Worm (Caenorhabditis elegans) whole organism, L3 larva: ENCODE measurements around the gene C16D9.1.

ENCODE experiments used
- ZK546.5 ChIP-seq: sonication (generic microtip); optimal IDR thresholded peaks from 2 replicates; lab custom pipeline; 2017; ENCODE audit warnings: missing biosample characterization, missing genetic modification characterization
- ceh-28 ChIP-seq: fragments of 150-350 bp; optimal IDR thresholded peaks from 2 replicates; lab custom pipeline; 2014; ENCODE audit warnings: missing biosample characterization, missing genetic modification reagents, missing genetic modification characterization
- ceh-82 ChIP-seq: fragments of 150-350 bp; optimal IDR thresholded peaks from 2 replicates; lab custom pipeline; 2014; ENCODE audit warnings: missing biosample characterization, missing genetic modification characterization
- elt-2 ChIP-seq: sonication (generic microtip); optimal IDR thresholded peaks from 2 replicates; lab custom pipeline; 2016; ENCODE audit warnings: missing genetic modification reagents, mild to moderate bottlenecking, missing genetic modification characterization, missing compliant biosample characterization
- elt-3 ChIP-seq, 3 experiments: fragments of 150-350 bp in 1 of 3; sonication (generic microtip) in 2 of 3; optimal IDR thresholded peaks; 2 replicates in 2 of 3; 4 replicates in 1 of 3; lab custom pipeline; 2014 to 2017; ENCODE audit warnings: missing biosample characterization in 3 of 3, missing genetic modification characterization in 3 of 3
- eor-1 ChIP-seq, 2 experiments: fragments of 150-350 bp; optimal IDR thresholded peaks; 2 replicates each; lab custom pipeline; 2014 to 2018; ENCODE audit warnings: missing biosample characterization in 2 of 2, missing genetic modification characterization in 2 of 2
- fkh-2 ChIP-seq: fragments of 150-350 bp; optimal IDR thresholded peaks from 2 replicates; lab custom pipeline; 2014; ENCODE audit warnings: missing biosample characterization, missing genetic modification reagents, missing genetic modification characterization
- fos-1 ChIP-seq: fragments of 150-350 bp; optimal IDR thresholded peaks from 2 replicates; lab custom pipeline; 2014; ENCODE audit warnings: missing biosample characterization, missing genetic modification characterization
- hmg-11 ChIP-seq: sonication (generic microtip); optimal IDR thresholded peaks from 2 replicates; lab custom pipeline; 2016; ENCODE audit warnings: missing genetic modification characterization, missing compliant biosample characterization
- jun-1 ChIP-seq: fragments of 150-350 bp; optimal IDR thresholded peaks from 2 replicates; lab custom pipeline; 2014; ENCODE audit warnings: missing biosample characterization, missing genetic modification reagents, missing genetic modification characterization
- lin-15B ChIP-seq: fragments of 150-350 bp; optimal IDR thresholded peaks from 2 replicates; lab custom pipeline; 2014; ENCODE audit warnings: missing biosample characterization, missing genetic modification characterization
- lin-39 ChIP-seq: fragments of 150-350 bp; optimal IDR thresholded peaks from 2 replicates; lab custom pipeline; 2018; ENCODE audit warnings: missing biosample characterization, missing genetic modification reagents, missing genetic modification characterization
- mdl-1 ChIP-seq: fragments of 150-350 bp; optimal IDR thresholded peaks from 2 replicates; lab custom pipeline; 2014; ENCODE audit warnings: missing biosample characterization, missing genetic modification characterization
- mml-1 ChIP-seq: fragments of 150-350 bp; sonication (generic microtip); optimal IDR thresholded peaks from 3 replicates; lab custom pipeline; 2014; ENCODE audit warnings: missing biosample characterization, missing genetic modification characterization
- nfya-1 ChIP-seq: sonication (generic microtip); optimal IDR thresholded peaks from 2 replicates; lab custom pipeline; 2017; ENCODE audit warnings: missing genetic modification characterization, mild to moderate bottlenecking, missing compliant biosample characterization, antibody characterized with exemption, moderate library complexity; ENCODE audit not compliant: insufficient read depth
- nhr-12 ChIP-seq: fragments of 150-350 bp; optimal IDR thresholded peaks from 2 replicates; lab custom pipeline; 2014; ENCODE audit warnings: missing biosample characterization, missing genetic modification characterization
- nhr-23 ChIP-seq: fragments of 150-350 bp; optimal IDR thresholded peaks from 2 replicates; lab custom pipeline; 2014; ENCODE audit warnings: missing biosample characterization, missing genetic modification reagents, missing genetic modification characterization
- nhr-43 ChIP-seq: sonication (generic microtip); optimal IDR thresholded peaks from 2 replicates; lab custom pipeline; 2016; ENCODE audit warnings: mild to moderate bottlenecking, missing genetic modification characterization, missing compliant biosample characterization; ENCODE audit not compliant: poor library complexity, severe bottlenecking
- nhr-67 ChIP-seq: fragments of 150-350 bp; optimal IDR thresholded peaks from 2 replicates; lab custom pipeline; 2014; ENCODE audit warnings: missing biosample characterization, missing genetic modification characterization
- pqm-1 ChIP-seq: fragments of 150-350 bp; optimal IDR thresholded peaks from 2 replicates; lab custom pipeline; 2017; ENCODE audit warnings: missing biosample characterization, missing genetic modification characterization, inconsistent platforms
- unc-62 ChIP-seq: fragments of 150-350 bp; sonication (generic microtip); optimal IDR thresholded peaks from 4 replicates; lab custom pipeline; 2014; ENCODE audit warnings: missing biosample characterization, missing genetic modification reagents, missing genetic modification characterization
- zag-1 ChIP-seq: fragments of 150-350 bp; optimal IDR thresholded peaks from 2 replicates; lab custom pipeline; 2014; ENCODE audit warnings: missing biosample characterization, missing genetic modification characterization
- ztf-4 ChIP-seq: fragments of 150-350 bp; optimal IDR thresholded peaks from 2 replicates; lab custom pipeline; 2014; ENCODE audit warnings: missing biosample characterization, missing genetic modification characterization

Gene C16D9.1

DNA sequence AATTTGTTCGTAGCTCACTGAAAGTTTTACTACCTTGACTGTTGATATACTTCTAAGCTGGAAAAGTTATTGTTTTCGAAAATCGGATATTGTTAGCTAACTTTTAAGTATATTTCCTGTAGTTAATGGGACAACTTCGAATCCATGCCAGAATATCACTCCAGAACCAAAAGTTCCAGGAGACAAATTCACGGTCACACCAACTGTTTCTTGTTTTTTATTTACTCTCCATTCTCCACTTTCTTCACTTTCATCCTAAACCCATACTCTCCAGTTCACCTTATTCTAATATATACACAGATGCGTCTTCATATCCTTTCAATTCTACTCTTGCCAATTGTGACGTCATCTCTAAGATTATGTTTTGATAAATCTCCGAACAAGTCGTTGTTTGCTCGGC is at the start of gene C16D9.1:
Gene C16D9.1 (plus strand): TSS at position 301 of the 400 bp plus-strand sequence.
- no peak for TF ChIP-seq nfya-1 (tag; lab: Kevin White, UChicago)
- no peak for TF ChIP-seq ceh-82 (tag; lab: Kevin White, UChicago)
- TF ChIP-seq elt-3 (tag; optimal IDR thresholded peaks at IDR 0.05; lab: Kevin White, UChicago) = no peak
- no peak for TF ChIP-seq fos-1 (tag; lab: Kevin White, UChicago)
- no peak for TF ChIP-seq lin-39 (tag; lab: Kevin White, UChicago)
- no peak for TF ChIP-seq nhr-43 (tag; lab: Kevin White, UChicago)
- no peak for TF ChIP-seq ceh-28 (tag; lab: Kevin White, UChicago)

DNA sequence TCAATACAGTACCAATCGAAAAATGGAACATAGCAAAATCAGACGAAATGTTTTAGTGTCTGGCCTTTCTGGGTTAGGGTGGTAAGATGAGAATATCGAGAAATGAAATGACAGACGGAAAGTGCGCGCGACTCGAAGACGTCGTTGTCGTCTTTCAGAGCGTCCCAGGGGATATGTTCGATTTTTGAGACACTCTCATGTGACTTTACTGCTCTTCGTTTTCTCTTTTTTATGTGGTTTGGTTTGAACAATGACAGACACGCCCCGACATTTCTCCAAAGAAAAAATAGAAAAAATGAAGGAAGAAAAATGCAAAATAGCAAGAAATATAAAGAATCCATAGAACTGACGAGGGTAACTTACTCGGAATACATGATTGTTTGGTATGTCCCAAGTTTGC is 48.6 kb upstream of the C16D9.1 start:
- no peak for TF ChIP-seq elt-2 (tag; lab: Kevin White, UChicago)
- TF ChIP-seq nfya-1 (tag; lab: Kevin White, UChicago) = peak; percentile 19

DNA sequence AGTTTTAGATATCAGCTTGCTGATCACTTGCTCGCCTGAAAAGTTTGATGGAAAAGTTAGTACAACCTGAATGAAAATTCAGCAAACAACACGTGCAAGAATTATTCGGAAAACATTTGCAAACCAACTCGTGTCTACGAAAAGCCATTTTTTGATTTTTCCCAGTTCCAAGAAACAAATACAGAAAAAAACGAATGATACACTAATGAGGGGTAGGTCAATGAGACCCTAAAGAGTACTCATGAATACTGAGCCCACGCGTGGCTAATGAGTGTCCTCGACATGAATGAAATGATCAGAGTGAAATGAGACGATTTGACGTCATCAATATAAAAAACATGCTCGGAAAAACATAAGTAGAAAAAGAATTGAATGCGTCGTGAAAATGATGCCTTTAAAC is 47.1 kb upstream of the C16D9.1 start:
- TF ChIP-seq mdl-1 = no peak
- TF ChIP-seq mml-1 (tag; lab: Kevin White, UChicago) = no peak

DNA sequence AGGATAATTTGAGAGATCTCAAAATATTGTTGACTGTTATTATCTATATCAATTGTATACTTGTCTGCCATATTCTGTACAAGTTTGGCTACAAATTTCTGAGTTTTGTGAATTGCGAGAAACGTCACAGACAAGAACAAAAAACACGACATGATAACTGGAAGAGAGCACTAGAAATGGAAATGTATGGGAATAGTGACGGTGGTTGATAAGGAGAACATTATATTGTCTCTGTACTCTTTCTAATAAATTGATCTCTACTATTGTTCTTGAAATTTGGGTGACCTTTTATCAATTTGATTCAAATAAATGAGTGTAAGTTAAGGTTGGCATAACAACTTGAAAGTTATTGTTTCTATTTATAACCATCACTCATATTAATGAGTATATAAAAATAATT is 46.3 kb upstream of the C16D9.1 start:
- no peak for TF ChIP-seq ceh-82 (tag; lab: Kevin White, UChicago)
- peak; percentile 83 for TF ChIP-seq pqm-1 (tag; lab: Kevin White, UChicago)
- peak; percentile 87 for TF ChIP-seq elt-2 (tag; lab: Kevin White, UChicago)

DNA sequence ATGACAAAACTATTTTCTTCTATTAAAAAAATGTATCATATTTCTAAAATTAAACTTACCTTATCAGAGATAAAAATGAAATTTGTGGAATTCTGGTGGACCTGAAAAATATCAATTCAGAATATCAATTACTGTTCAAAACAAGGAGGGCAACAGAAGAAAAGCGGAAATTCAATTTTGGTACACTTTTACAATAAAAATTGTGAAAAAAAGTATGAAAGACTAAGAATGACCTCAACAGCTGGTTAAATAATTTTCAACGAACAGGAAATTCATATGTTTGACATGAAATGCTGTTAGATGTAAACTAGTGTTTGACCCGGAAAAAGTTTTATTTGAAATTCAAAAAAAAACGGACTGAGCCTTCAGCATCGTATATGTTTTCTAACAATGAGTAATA is 45.2 kb upstream of the C16D9.1 start, which contains the start of gene K07C11.7:
Gene K07C11.7 (minus strand): TSS at position 101 of the 400 bp plus-strand sequence.
- no peak for TF ChIP-seq elt-2 (tag; lab: Kevin White, UChicago)
- no peak for TF ChIP-seq nhr-12 (tag; lab: Kevin White, UChicago)
- no peak for TF ChIP-seq fos-1 (tag; lab: Kevin White, UChicago)

DNA sequence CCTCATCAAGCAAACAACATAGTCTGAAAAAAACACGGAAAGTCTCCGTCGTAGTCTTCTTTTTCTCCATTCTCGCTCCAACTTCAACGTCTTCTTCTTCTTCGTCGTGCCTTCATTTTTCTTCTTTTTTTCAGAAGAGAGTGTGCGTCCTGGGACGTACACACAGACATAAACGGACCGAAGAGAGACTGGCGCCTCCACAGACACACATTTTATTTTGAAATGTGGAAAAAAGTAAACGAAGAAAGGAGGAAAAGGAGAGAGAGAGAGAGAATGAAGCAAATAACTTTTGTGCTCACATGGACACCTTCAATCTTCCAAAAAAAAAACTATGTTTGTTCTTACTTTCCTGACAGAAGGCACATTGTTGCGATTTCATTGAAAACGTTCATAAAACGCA is 44.0 kb upstream of the C16D9.1 start:
- TF ChIP-seq nhr-67 (tag; lab: Kevin White, UChicago) (no peak), hmg-11 (peak; percentile 70), nfya-1 (tag; lab: Kevin White, UChicago) (peak; percentile 25)

DNA sequence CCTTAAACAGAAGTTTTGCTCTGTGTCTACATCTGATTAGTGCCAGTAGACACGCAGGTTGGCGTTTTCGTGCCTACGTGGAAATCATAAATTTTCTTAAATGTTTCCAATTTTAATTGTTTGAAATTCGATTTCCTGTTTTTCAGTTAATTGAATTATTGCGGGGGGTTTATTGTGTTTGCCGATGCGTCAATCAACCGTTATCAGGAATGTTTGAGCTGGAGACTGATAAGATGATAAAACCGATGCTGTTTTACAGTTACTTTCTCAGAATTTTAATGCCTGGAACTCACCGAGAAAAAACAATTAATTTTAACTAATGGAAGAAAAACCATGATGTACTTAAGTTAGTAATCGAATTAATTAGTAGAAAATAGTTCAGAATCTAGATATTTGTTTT is 42.0 kb upstream of the C16D9.1 start:
- TF ChIP-seq nhr-23 (tag; lab: Kevin White, UChicago) (no peak), elt-2 (tag; lab: Kevin White, UChicago) (peak; percentile 91), pqm-1 (tag; lab: Kevin White, UChicago) (peak; percentile 80)

DNA sequence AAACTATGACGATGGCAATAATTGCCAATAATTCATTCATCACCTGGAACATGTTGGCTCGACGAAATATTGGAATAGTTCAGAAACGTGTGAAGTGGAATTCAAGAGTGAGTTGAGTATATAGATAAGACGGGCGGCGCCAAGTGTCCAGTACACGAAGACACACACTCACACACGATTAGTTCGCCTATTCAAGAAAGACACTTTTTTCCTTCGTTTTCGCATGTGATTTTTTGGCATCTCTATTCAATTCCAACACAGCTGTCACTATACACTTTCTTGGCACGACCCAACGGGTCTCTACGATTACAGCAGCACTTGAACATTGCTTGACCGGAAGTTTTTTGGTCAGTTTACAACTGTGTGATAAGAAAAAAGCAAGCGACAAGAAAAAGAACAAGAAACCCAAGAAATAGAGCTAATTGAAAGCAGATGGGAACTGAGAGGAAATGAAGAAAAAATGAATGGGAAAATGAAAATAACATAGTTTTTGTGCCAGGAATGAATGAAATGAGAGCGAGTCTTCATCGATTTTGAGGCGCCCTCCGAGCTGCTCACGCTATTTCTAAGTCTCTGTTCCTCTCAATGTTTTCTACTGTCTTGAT is 41.4 kb upstream of the C16D9.1 start, which contains the start of gene K07C11.8:
Gene K07C11.8 (minus strand): TSS at position 224 of the 605 bp plus-strand sequence.
- TF ChIP-seq lin-15B (no peak), ZK546.5 (tag; lab: Kevin White, UChicago) (no peak), jun-1 (tag; lab: Kevin White, UChicago) (no peak), ztf-4 (tag; lab: Kevin White, UChicago) (no peak), zag-1 (tag; lab: Kevin White, UChicago) (no peak), nfya-1 (tag; lab: Kevin White, UChicago) (no peak), pqm-1 (tag; lab: Kevin White, UChicago) (no peak), elt-2 (tag; lab: Kevin White, UChicago) (peak; percentile 46), eor-1 (tag; optimal IDR thresholded peaks at IDR 0.05; lab: Kevin White, UChicago) (no peak), unc-62 (GFP tag; lab: Kevin White, UChicago) (no peak), fkh-2 (tag; lab: Kevin White, UChicago) (no peak), nhr-23 (tag; lab: Kevin White, UChicago) (no peak), lin-39 (tag; lab: Kevin White, UChicago) (peak; percentile 16)
- TF ChIP-seq, all 47 proteins: peak for 2
